Fruit fly (Drosophila melanogaster) whole organism, embryonic: ENCODE results near the gene CG6675.

Experiments
- Atf-2 ChIP-seq: fragments of 200-800 bp; sonication (Bioruptor generic); optimal IDR thresholded peaks from 2 replicates; lab custom pipeline; 2016; ENCODE audit warnings: missing biosample characterization, missing genetic modification characterization
- BEAF-32 ChIP-seq: fragments of 200-800 bp; sonication (Bioruptor generic); optimal IDR thresholded peaks from 3 replicates; lab custom pipeline; 2017; ENCODE audit warnings: missing biosample characterization, missing genetic modification characterization, mild to moderate bottlenecking, moderate library complexity, missing genetic modification reagents
- BtbVII ChIP-seq: fragments of 200-800 bp; sonication (Bioruptor generic); optimal IDR thresholded peaks from 3 replicates; lab custom pipeline; 2017; ENCODE audit warnings: missing biosample characterization, mild to moderate bottlenecking, missing genetic modification characterization
- CG11696 ChIP-seq: fragments of 200-800 bp; sonication (Bioruptor generic); IDR thresholded peaks from 2 replicates; pipeline ENCODE4 v1.3.6; 2022; ENCODE audit warnings: missing biosample characterization, missing genetic modification characterization
- CG12391 ChIP-seq: fragments of 200-800 bp; sonication (Bioruptor generic); optimal IDR thresholded peaks from 3 replicates; lab custom pipeline; 2018; ENCODE audit warnings: missing biosample characterization, mild to moderate bottlenecking, missing genetic modification characterization, moderate library complexity
- CG13287 ChIP-seq: fragments of 200-800 bp; sonication (Bioruptor generic); IDR thresholded peaks from 2 replicates; pipeline ENCODE4 v1.3.6; 2022; ENCODE audit warnings: missing biosample characterization, missing genetic modification characterization; ENCODE audit not compliant: partially characterized antibody
- CG17186 ChIP-seq: fragments of 200-800 bp; sonication (Bioruptor generic); optimal IDR thresholded peaks from 3 replicates; lab custom pipeline; 2017; ENCODE audit warnings: missing biosample characterization, missing genetic modification reagents, missing genetic modification characterization
- CG17359 ChIP-seq: fragments of 200-800 bp; sonication (Bioruptor generic); optimal IDR thresholded peaks from 3 replicates; lab custom pipeline; 2018; ENCODE audit warnings: missing biosample characterization, mild to moderate bottlenecking, missing genetic modification characterization, moderate library complexity
- CG31365 ChIP-seq: fragments of 200-800 bp; sonication (Bioruptor generic); optimal IDR thresholded peaks from 2 replicates; lab custom pipeline; 2018; ENCODE audit warnings: missing biosample characterization, mild to moderate bottlenecking, missing genetic modification characterization
- CG32767 ChIP-seq: fragments of 200-800 bp; sonication (Bioruptor generic); IDR thresholded peaks from 2 replicates; pipeline ENCODE4 v1.3.6; 2022; ENCODE audit warnings: missing biosample characterization, missing genetic modification characterization
- CG34422 ChIP-seq: fragments of 200-800 bp; sonication (Bioruptor generic); IDR thresholded peaks from 3 replicates; pipeline ENCODE4 v1.3.6; 2022; ENCODE audit warnings: missing biosample characterization, missing genetic modification characterization
- CG3847 ChIP-seq: fragments of 200-800 bp; sonication (Bioruptor generic); IDR thresholded peaks from 2 replicates; pipeline ENCODE4 v1.3.6; 2022; ENCODE audit warnings: missing biosample characterization, missing genetic modification characterization
- CG4820 ChIP-seq: fragments of 200-800 bp; sonication (Bioruptor generic); optimal IDR thresholded peaks from 3 replicates; lab custom pipeline; 2016; ENCODE audit warnings: missing biosample characterization, missing genetic modification characterization
- CG6654 ChIP-seq: fragments of 200-800 bp; sonication (Bioruptor generic); optimal IDR thresholded peaks from 2 replicates; lab custom pipeline; 2017; ENCODE audit warnings: missing biosample characterization, mild to moderate bottlenecking, missing genetic modification characterization
- CG6683 ChIP-seq: fragments of 200-800 bp; sonication (Bioruptor generic); optimal IDR thresholded peaks from 2 replicates; lab custom pipeline; 2017; ENCODE audit warnings: missing biosample characterization, mild to moderate bottlenecking, missing genetic modification characterization, missing genetic modification reagents
- CG7839 ChIP-seq: fragments of 200-800 bp; sonication (Bioruptor generic); optimal IDR thresholded peaks from 3 replicates; lab custom pipeline; 2018; ENCODE audit warnings: missing biosample characterization, mild to moderate bottlenecking, missing genetic modification characterization, moderate library complexity
- CG7963 ChIP-seq: fragments of 200-800 bp; sonication (Bioruptor generic); IDR thresholded peaks from 3 replicates; pipeline ENCODE4 v1.3.6; 2022; ENCODE audit warnings: missing biosample characterization, missing genetic modification characterization; ENCODE audit not compliant: partially characterized antibody
- CG8765 ChIP-seq: fragments of 200-800 bp; sonication (Bioruptor generic); IDR thresholded peaks from 2 replicates; pipeline ENCODE4 v1.3.6; 2022; ENCODE audit warnings: missing biosample characterization, missing genetic modification characterization
- CG9876 ChIP-seq: fragments of 200-800 bp; sonication (Bioruptor generic); optimal IDR thresholded peaks from 2 replicates; lab custom pipeline; 2016; ENCODE audit warnings: missing biosample characterization, missing genetic modification characterization
- Dbx ChIP-seq: fragments of 200-800 bp; sonication (Bioruptor generic); IDR thresholded peaks from 3 replicates; pipeline ENCODE4 v1.3.6; 2022; ENCODE audit warnings: missing biosample characterization, missing genetic modification characterization
- Dek ChIP-seq: fragments of 200-800 bp; sonication (Bioruptor generic); optimal IDR thresholded peaks from 3 replicates; lab custom pipeline; 2019; ENCODE audit warnings: missing biosample characterization, mild to moderate bottlenecking, missing genetic modification characterization, moderate library complexity
- Dip2 ChIP-seq: fragments of 200-800 bp; sonication (Bioruptor generic); IDR thresholded peaks from 2 replicates; pipeline ENCODE4 v1.3.6; 2022; ENCODE audit warnings: missing biosample characterization, missing genetic modification characterization
- Dll ChIP-seq: fragments of 200-800 bp; sonication (Bioruptor generic); IDR thresholded peaks from 4 replicates; pipeline ENCODE4 v1.3.6; 2022; ENCODE audit warnings: missing biosample characterization, missing genetic modification characterization; ENCODE audit not compliant: partially characterized antibody
- Doc3 ChIP-seq: fragments of 200-800 bp; sonication (Bioruptor generic); IDR thresholded peaks from 3 replicates; pipeline ENCODE4 v1.3.6; 2022; ENCODE audit warnings: missing biosample characterization, missing genetic modification characterization; ENCODE audit not compliant: partially characterized antibody
- E2f1 ChIP-seq: fragments of 200-800 bp; sonication (Bioruptor generic); IDR thresholded peaks from 2 replicates; pipeline ENCODE4 v1.3.6; 2022; ENCODE audit warnings: missing biosample characterization, missing genetic modification characterization
- H15 ChIP-seq: fragments of 200-800 bp; sonication (Bioruptor generic); IDR thresholded peaks from 3 replicates; pipeline ENCODE4 v1.3.6; 2022; ENCODE audit warnings: missing biosample characterization, missing genetic modification characterization
- HLH4C ChIP-seq: fragments of 200-800 bp; sonication (Bioruptor generic); IDR thresholded peaks from 3 replicates; pipeline ENCODE4 v1.3.6; 2022; ENCODE audit warnings: missing biosample characterization, missing genetic modification characterization; ENCODE audit not compliant: partially characterized antibody
- Lim3 ChIP-seq: fragments of 200-800 bp; sonication (Bioruptor generic); IDR thresholded peaks from 2 replicates; pipeline ENCODE4 v1.3.6; 2022; ENCODE audit warnings: missing biosample characterization, missing genetic modification characterization
- MBD-R2 ChIP-seq: fragments of 200-800 bp; sonication (Bioruptor generic); IDR thresholded peaks from 2 replicates; pipeline ENCODE4 v1.3.6; 2022; ENCODE audit warnings: missing biosample characterization, missing genetic modification characterization
- Mrtf ChIP-seq: fragments of 200-800 bp; sonication (Bioruptor generic); IDR thresholded peaks from 3 replicates; pipeline ENCODE4 v1.3.6; 2022; ENCODE audit warnings: missing biosample characterization, missing genetic modification characterization
- Optix ChIP-seq: fragments of 200-800 bp; sonication (Bioruptor generic); IDR thresholded peaks from 3 replicates; pipeline ENCODE4 v1.3.6; 2022; ENCODE audit warnings: missing biosample characterization, missing genetic modification characterization
- Scr ChIP-seq: fragments of 200-800 bp; sonication (Bioruptor generic); IDR thresholded peaks from 2 replicates; pipeline ENCODE4 v1.3.6; 2022; ENCODE audit warnings: missing biosample characterization, missing genetic modification characterization; ENCODE audit not compliant: partially characterized antibody
- ap ChIP-seq: fragments of 200-800 bp; sonication (Bioruptor generic); IDR thresholded peaks from 2 replicates; pipeline ENCODE4 v1.3.6; 2022; ENCODE audit warnings: missing biosample characterization, missing genetic modification characterization
- ara ChIP-seq: fragments of 200-800 bp; sonication (Bioruptor generic); IDR thresholded peaks from 2 replicates; pipeline ENCODE4 v1.3.6; 2022; ENCODE audit warnings: missing biosample characterization, missing genetic modification characterization
- bcd ChIP-seq: fragments of 200-800 bp; sonication (Bioruptor generic); optimal IDR thresholded peaks from 2 replicates; lab custom pipeline; 2017; ENCODE audit warnings: missing biosample characterization, mild to moderate bottlenecking, missing genetic modification characterization
- da ChIP-seq: fragments of 200-800 bp; sonication (Bioruptor generic); optimal IDR thresholded peaks from 2 replicates; lab custom pipeline; 2016; ENCODE audit warnings: missing biosample characterization, missing genetic modification characterization
- disco-r ChIP-seq: fragments of 200-800 bp; sonication (Bioruptor generic); optimal IDR thresholded peaks from 2 replicates; lab custom pipeline; 2016; ENCODE audit warnings: missing biosample characterization, missing genetic modification characterization
- her ChIP-seq: fragments of 200-800 bp; sonication (Bioruptor generic); optimal IDR thresholded peaks from 2 replicates; lab custom pipeline; 2016; ENCODE audit warnings: missing biosample characterization, missing genetic modification characterization
- knrl ChIP-seq: fragments of 200-800 bp; sonication (Bioruptor generic); IDR thresholded peaks from 3 replicates; pipeline ENCODE4 v1.3.6; 2022; ENCODE audit warnings: missing biosample characterization, missing genetic modification characterization; ENCODE audit not compliant: partially characterized antibody
- luna ChIP-seq: fragments of 200-800 bp; sonication (Bioruptor generic); optimal IDR thresholded peaks from 2 replicates; lab custom pipeline; 2016; ENCODE audit warnings: missing biosample characterization, missing genetic modification characterization
- nerfin-2 ChIP-seq: fragments of 200-800 bp; sonication (Bioruptor generic); IDR thresholded peaks from 2 replicates; pipeline ENCODE4 v1.3.6; 2022; ENCODE audit warnings: missing biosample characterization, missing genetic modification characterization; ENCODE audit not compliant: partially characterized antibody
- pzg ChIP-seq: fragments of 200-800 bp; sonication (Bioruptor generic); optimal IDR thresholded peaks from 3 replicates; lab custom pipeline; 2018; ENCODE audit warnings: missing biosample characterization, mild to moderate bottlenecking, missing genetic modification characterization, moderate library complexity
- rib ChIP-seq: fragments of 200-800 bp; sonication (Bioruptor generic); IDR thresholded peaks from 2 replicates; pipeline ENCODE4 v1.3.6; 2022; ENCODE audit warnings: missing biosample characterization, missing genetic modification characterization
- schlank ChIP-seq: fragments of 200-800 bp; sonication (Bioruptor generic); optimal IDR thresholded peaks from 2 replicates; lab custom pipeline; 2018; ENCODE audit warnings: missing biosample characterization, mild to moderate bottlenecking, missing genetic modification characterization
- scrt ChIP-seq: fragments of 200-800 bp; sonication (Bioruptor generic); optimal IDR thresholded peaks from 2 replicates; lab custom pipeline; 2018; ENCODE audit warnings: missing biosample characterization, mild to moderate bottlenecking, missing genetic modification characterization, moderate library complexity
- sqz ChIP-seq: fragments of 200-800 bp; sonication (Bioruptor generic); optimal IDR thresholded peaks from 3 replicates; lab custom pipeline; 2018; ENCODE audit warnings: missing biosample characterization, mild to moderate bottlenecking, missing genetic modification characterization
- stc ChIP-seq: fragments of 200-800 bp; sonication (Bioruptor generic); IDR thresholded peaks from 2 replicates; pipeline ENCODE4 v1.3.6; 2022; ENCODE audit warnings: missing biosample characterization, missing genetic modification characterization
- unc-4 ChIP-seq: fragments of 200-800 bp; sonication (Bioruptor generic); IDR thresholded peaks from 2 replicates; pipeline ENCODE4 v1.3.6; 2022; ENCODE audit warnings: missing biosample characterization, missing genetic modification characterization; ENCODE audit not compliant: partially characterized antibody
- vvl ChIP-seq: fragments of 200-800 bp; sonication (Bioruptor generic); IDR thresholded peaks from 2 replicates; pipeline ENCODE4 v1.3.6; 2022; ENCODE audit warnings: missing biosample characterization, missing genetic modification characterization
- zen2 ChIP-seq: fragments of 200-800 bp; sonication (Bioruptor generic); IDR thresholded peaks from 3 replicates; pipeline ENCODE4 v1.3.6; 2022; ENCODE audit warnings: missing biosample characterization, missing genetic modification characterization; ENCODE audit not compliant: partially characterized antibody

Gene CG6675

dm6 chr2L:22146247-22146646, 37.5 kb downstream of the CG6675 start (continued):
- TF ChIP-seq nerfin-2 (0 out of 2 replicates have a peak, but pooled peaks have one; percentile 22), her (GFP tag; lab: Kevin White, UChicago) (no peak), rib (GFP tag; lab: Robert Waterston, UW) (0 out of 2 replicates have a peak, but pooled peaks have one; percentile 15), sqz (GFP tag; lab: Kevin White, UChicago) (no peak), CG7839 (no peak), ara (0 out of 2 replicates have a peak, but pooled peaks have one; percentile 28), CG6683 (GFP tag; lab: Kevin White, UChicago) (no peak), CG11696 (GFP tag; lab: Robert Waterston, UW) (no peak), knrl (GFP tag; lab: Robert Waterston, UW) (peak; percentile 33; the same call in 1 of the 3 replicates), BEAF-32 (GFP tag; lab: Kevin White, UChicago) (peak; percentile 62), Optix (GFP tag; lab: Robert Waterston, UW) (no peak), unc-4 (GFP tag; lab: Robert Waterston, UW) (peak; percentile 67), luna (GFP tag; lab: Kevin White, UChicago) (no peak), scrt (GFP tag; lab: Kevin White, UChicago) (peak; percentile 42), CG12391 (no peak), Scr (GFP tag; lab: Robert Waterston, UW) (peak; percentile 57), CG32767 (GFP tag; lab: Robert Waterston, UW) (no peak), MBD-R2 (GFP tag; lab: Robert Waterston, UW) (0 out of 2 replicates have a peak, but pooled peaks have one; percentile 19), Dbx (GFP tag; lab: Robert Waterston, UW) (no peak), Mrtf (no peak), Doc3 (peak; percentile 48; the same call in 2 of the 3 replicates), Lim3 (GFP tag; lab: Robert Waterston, UW) (no peak), CG6654 (GFP tag; lab: Kevin White, UChicago) (no peak), H15 (GFP tag; lab: Robert Waterston, UW) (0 out of 3 replicates have a peak, but pooled peaks have one; percentile 8), CG9876 (GFP tag; lab: Kevin White, UChicago) (no peak), Dll (peak; percentile 59; the same call in 3 of the 4 replicates), CG31365 (peak; percentile 24), zen2 (GFP tag; lab: Robert Waterston, UW) (peak; percentile 21; the same call in 1 of the 3 replicates), vvl (0 out of 2 replicates have a peak, but pooled peaks have one; percentile 8), pzg (GFP tag; lab: Kevin White, UChicago) (peak; percentile 46), Atf-2 (no peak), CG17359 (tag; lab: Kevin White, UChicago) (no peak), CG34422 (0 out of 3 replicates have a peak, but pooled peaks have one; percentile 18), Dip2 (GFP tag; lab: Robert Waterston, UW) (no peak), Dek (tag; lab: Kevin White, UChicago) (no peak), bcd (GFP tag; lab: Kevin White, UChicago) (no peak), disco-r (GFP tag; lab: Kevin White, UChicago) (no peak), CG3847 (GFP tag; lab: Robert Waterston, UW) (no peak), CG17186 (GFP tag; lab: Kevin White, UChicago) (no peak), stc (no peak), schlank (no peak), CG13287 (GFP tag; lab: Robert Waterston, UW) (peak; percentile 73), ap (GFP tag; lab: Robert Waterston, UW) (no peak), E2f1 (no peak), CG7963 (no peak), BtbVII (GFP tag; lab: Kevin White, UChicago) (no peak), CG4820 (GFP tag; lab: Kevin White, UChicago) (no peak), CG8765 (no peak), da (GFP tag; lab: Kevin White, UChicago) (no peak), HLH4C (peak; percentile 49; the same call in 2 of the 3 replicates)
